Fruit fly (Drosophila melanogaster): ENCODE data around the gene sqz.

Gene sqz

DNA sequence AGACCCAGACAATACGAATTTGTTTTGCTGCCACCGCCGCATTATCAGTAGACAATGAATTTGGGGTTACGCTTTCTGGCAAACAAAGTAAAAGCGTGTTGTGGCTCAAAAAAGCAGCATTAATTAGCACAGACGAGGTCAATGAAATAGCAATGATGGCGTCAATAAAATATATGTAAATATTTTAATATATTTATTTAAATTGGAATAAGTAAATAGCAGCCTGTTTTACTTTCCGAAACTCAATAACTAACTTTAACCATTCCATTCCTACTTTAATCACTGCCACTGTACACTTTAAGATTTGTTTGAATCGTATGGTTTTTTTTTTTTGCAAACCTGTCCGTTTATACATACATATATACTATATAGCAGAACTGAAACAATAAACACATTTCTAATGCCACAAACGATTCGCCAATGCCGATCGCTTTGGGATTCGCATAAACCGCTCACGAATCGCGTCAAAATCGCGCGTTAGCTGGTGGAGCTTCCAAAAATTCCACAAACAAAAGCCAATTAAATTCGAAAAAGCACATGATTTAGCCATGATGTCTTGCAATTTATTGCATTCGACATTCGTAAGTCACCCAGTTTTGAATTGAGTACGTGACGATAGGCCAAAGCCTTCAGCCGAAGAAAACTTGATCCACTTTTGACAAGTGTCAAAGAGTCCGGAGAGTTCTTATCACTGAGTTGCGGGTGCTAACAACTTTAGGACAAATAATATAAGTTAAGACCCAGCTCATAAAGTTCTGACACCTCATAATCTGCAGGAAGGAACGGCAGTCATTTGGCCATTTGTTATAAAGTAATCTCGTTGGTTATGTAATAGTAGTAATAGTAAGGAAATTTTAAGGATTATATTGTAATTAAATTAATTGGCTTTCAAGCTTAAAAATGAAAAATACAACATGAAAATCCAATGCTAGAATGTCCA is 11.9 kb upstream of the sqz start (continued):
- peak; percentile 25 for TF ChIP-seq fd3F (GFP tag; optimal IDR thresholded peaks at IDR 0.05)
- no peak for TF ChIP-seq CG8765 (GFP tag; IDR thresholded peaks at IDR 0.05)
- no peak for TF ChIP-seq CG10959 (GFP tag; IDR thresholded peaks at IDR 0.05)
- TF ChIP-seq vfl (GFP tag; optimal IDR thresholded peaks at IDR 0.05), result no peak
- TF ChIP-seq Drgx (GFP tag; IDR thresholded peaks at IDR 0.05), result peak; percentile 58
- TF ChIP-seq CG4404 (GFP tag; IDR thresholded peaks at IDR 0.05), result no peak
- TF ChIP-seq CG17385 (GFP tag; optimal IDR thresholded peaks at IDR 0.05), result peak; percentile 16
- TF ChIP-seq Sry-β (GFP tag; optimal IDR thresholded peaks at IDR 0.05), result no peak
- peak; percentile 29 for TF ChIP-seq CG2120 (GFP tag; optimal IDR thresholded peaks at IDR 0.05)
- TF ChIP-seq otp (GFP tag; IDR thresholded peaks at IDR 0.05), result 0 out of 3 replicates have a peak, but pooled peaks have one; percentile 18
- peak; percentile 57 for TF ChIP-seq CG14014 (GFP tag; IDR thresholded peaks at IDR 0.05)
- TF ChIP-seq CG32772 (GFP tag; IDR thresholded peaks at IDR 0.05), result 0 out of 2 replicates have a peak, but pooled peaks have one; percentile 11
- peak; percentile 53 for TF ChIP-seq CG7839 (tag; optimal IDR thresholded peaks at IDR 0.05)
- no peak for TF ChIP-seq CG7745 (tag; optimal IDR thresholded peaks at IDR 0.05)
- peak; percentile 58 for TF ChIP-seq CG31224 (GFP tag; IDR thresholded peaks at IDR 0.05)
- no peak for TF ChIP-seq bbx (GFP tag; IDR thresholded peaks at IDR 0.05; ENCODE audit: partially characterized antibody)
- TF ChIP-seq CG18599 (GFP tag; optimal IDR thresholded peaks at IDR 0.05), result peak; percentile 30
- no peak for TF ChIP-seq seq (GFP tag; IDR thresholded peaks at IDR 0.05)
- TF ChIP-seq Neu2 (GFP tag; optimal IDR thresholded peaks at IDR 0.05; ENCODE audit: borderline replicate concordance), result no peak
- TF ChIP-seq Xrp1 (GFP tag; IDR thresholded peaks at IDR 0.05), result peak; percentile 50; the same call in 1 of the 2 replicates
- peak; percentile 9 for TF ChIP-seq CG12769 (tag; optimal IDR thresholded peaks at IDR 0.05)
- TF ChIP-seq CG12659 (GFP tag; optimal IDR thresholded peaks at IDR 0.05), result peak; percentile 15
- TF ChIP-seq CG3281 (GFP tag; optimal IDR thresholded peaks at IDR 0.05), result peak; percentile 31
- peak; percentile 13 for TF ChIP-seq az2 (GFP tag; optimal IDR thresholded peaks at IDR 0.05)
- peak; percentile 27; the same call in 1 of the 2 replicates for TF ChIP-seq ranshi (GFP tag; IDR thresholded peaks at IDR 0.05)
- TF ChIP-seq ssp (GFP tag; IDR thresholded peaks at IDR 0.05), result no peak
- TF ChIP-seq CG3163 (GFP tag; optimal IDR thresholded peaks at IDR 0.05), result no peak
- no peak for TF ChIP-seq toy (GFP tag; IDR thresholded peaks at IDR 0.05)
- no peak for TF ChIP-seq CG13894 (tag; optimal IDR thresholded peaks at IDR 0.05)
- TF ChIP-seq Ssrp (tag; optimal IDR thresholded peaks at IDR 0.05), result peak; percentile 19
- TF ChIP-seq phol (tag; optimal IDR thresholded peaks at IDR 0.05), result peak; percentile 28
- peak; percentile 48; the same call in 1 of the 2 replicates for TF ChIP-seq CG9932 (GFP tag; IDR thresholded peaks at IDR 0.05)
- peak; percentile 17 for TF ChIP-seq CG2712 (tag; optimal IDR thresholded peaks at IDR 0.05)
- 0 out of 3 replicates have a peak, but pooled peaks have one; percentile 40 for TF ChIP-seq CG11456 (GFP tag; IDR thresholded peaks at IDR 0.05)
- TF ChIP-seq Ravus (GFP tag; IDR thresholded peaks at IDR 0.05), result no peak
- no peak for TF ChIP-seq crol (GFP tag; IDR thresholded peaks at IDR 0.05)
- TF ChIP-seq CG4854 (GFP tag; optimal IDR thresholded peaks at IDR 0.05), result no peak
- peak; percentile 53; the same call in 1 of the 2 replicates for TF ChIP-seq CG10321 (GFP tag; IDR thresholded peaks at IDR 0.05)
- peak; percentile 56; the same call in 1 of the 2 replicates for TF ChIP-seq HLH3B (GFP tag; IDR thresholded peaks at IDR 0.05)
- peak; percentile 47; the same call in 2 of the 3 replicates for TF ChIP-seq CG34422 (GFP tag; IDR thresholded peaks at IDR 0.05)
- 0 out of 3 replicates have a peak, but pooled peaks have one; percentile 16 for TF ChIP-seq zfh1 (GFP tag; IDR thresholded peaks at IDR 0.05)
- no peak for TF ChIP-seq Dfd (GFP tag; optimal IDR thresholded peaks at IDR 0.05)
- TF ChIP-seq CG11085 (GFP tag; IDR thresholded peaks at IDR 0.05), result 0 out of 2 replicates have a peak, but pooled peaks have one; percentile 34
- TF ChIP-seq CG2116 (GFP tag; optimal IDR thresholded peaks at IDR 0.05), result no peak
- peak; percentile 29; the same call in 1 of the 3 replicates for TF ChIP-seq ken (GFP tag; IDR thresholded peaks at IDR 0.05)
- TF ChIP-seq vvl (GFP tag; IDR thresholded peaks at IDR 0.05), result peak; percentile 78
- TF ChIP-seq CoRest (tag; optimal IDR thresholded peaks at IDR 0.05), result peak; percentile 43
- TF ChIP-seq Optix (GFP tag; IDR thresholded peaks at IDR 0.05), result no peak

Data from whole organism, embryonic.